Worm (Caenorhabditis elegans): ENCODE results near the gene C08F11.7.

C08F11.7 gene

DNA sequence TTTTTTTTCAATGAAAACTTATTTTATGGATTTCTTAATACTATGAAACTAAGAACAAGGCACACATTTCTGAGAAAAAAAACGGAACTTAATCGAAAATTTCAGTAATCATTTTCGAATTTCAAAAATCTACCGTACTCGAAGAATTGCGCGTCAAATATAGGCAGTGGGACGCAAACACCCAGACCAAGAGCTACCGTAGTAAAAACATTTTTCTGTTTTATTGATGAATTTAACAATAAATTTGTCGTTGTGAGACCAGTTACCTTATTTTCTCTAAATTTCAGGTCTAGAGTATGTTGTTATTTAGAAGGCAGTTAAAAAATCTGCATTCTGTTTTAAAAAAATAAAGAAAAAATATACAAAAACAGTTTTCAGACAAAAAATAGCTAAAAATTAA, 50.6 kb downstream of the C08F11.7 start:
- TF ChIP-seq C06A6.2 (GFP tag; conservative IDR thresholded peaks at IDR 0.05): no peak
- no peak for TF ChIP-seq C17E4.6 (GFP tag; IDR thresholded peaks at IDR 0.05)
- no peak for TF ChIP-seq ceh-27 (GFP tag; optimal IDR thresholded peaks at IDR 0.05)
- no peak for TF ChIP-seq madf-8 (GFP tag; conservative IDR thresholded peaks at IDR 0.05)
- TF ChIP-seq fkh-3 (tag; optimal IDR thresholded peaks at IDR 0.05): no peak
- TF ChIP-seq mxl-1 (tag; optimal IDR thresholded peaks at IDR 0.05): no peak
- TF ChIP-seq attf-5 (GFP tag; optimal IDR thresholded peaks at IDR 0.05): no peak
- 0 out of 2 replicates have a peak, but pooled peaks have one; percentile 39 for TF ChIP-seq attf-3 (GFP tag; conservative IDR thresholded peaks at IDR 0.05)
- no peak for TF ChIP-seq egl-18 (GFP tag; IDR thresholded peaks at IDR 0.05)
- no peak for TF ChIP-seq lag-1 (GFP tag; IDR thresholded peaks at IDR 0.05)
- TF ChIP-seq ceh-91 (GFP tag; IDR thresholded peaks at IDR 0.05): no peak
- TF ChIP-seq nfya-2 (GFP tag; IDR thresholded peaks at IDR 0.05): no peak
- peak; percentile 28 for TF ChIP-seq tbp1 (GFP tag; optimal IDR thresholded peaks at IDR 0.05)
- TF ChIP-seq madf-6 (GFP tag; IDR thresholded peaks at IDR 0.05): 0 out of 2 replicates have a peak, but pooled peaks have one; percentile 17
- TF ChIP-seq attf-6 (GFP tag; IDR thresholded peaks at IDR 0.05): peak; percentile 59; the same call in 1 of the 2 replicates
- TF ChIP-seq F37B4.10 (GFP tag; IDR thresholded peaks at IDR 0.05): no peak
- TF ChIP-seq F55B11.4 (tag; optimal IDR thresholded peaks at IDR 0.05; ENCODE audit: borderline replicate concordance, insufficient read depth): no peak
- peak; percentile 45 for TF ChIP-seq snpc-4 (GFP tag; optimal IDR thresholded peaks at IDR 0.05)
- TF ChIP-seq snpc-4 (tag; optimal IDR thresholded peaks at IDR 0.05): peak in 3 of 4 experiments; percentile 77 to 85 (median 84)
- TF ChIP-seq ceh-58 (GFP tag; IDR thresholded peaks at IDR 0.05): no peak
- no peak for TF ChIP-seq lir-1 (GFP tag; conservative IDR thresholded peaks at IDR 0.05)
- peak; percentile 74 for TF ChIP-seq lsl-1 (GFP tag; optimal IDR thresholded peaks at IDR 0.05)
- no peak for TF ChIP-seq rec-8 (tag; optimal IDR thresholded peaks at IDR 0.05)
- no peak for TF ChIP-seq B0035.1 (tag; optimal IDR thresholded peaks at IDR 0.05)
- no peak for TF ChIP-seq F57A8.1 (GFP tag; optimal IDR thresholded peaks at IDR 0.05)
- no peak for TF ChIP-seq lin-40 (tag; optimal IDR thresholded peaks at IDR 0.05)
- TF ChIP-seq sdz-38 (tag; optimal IDR thresholded peaks at IDR 0.05): no peak
- TF ChIP-seq die-1 (tag; optimal IDR thresholded peaks at IDR 0.05): no peak
- TF ChIP-seq let-607 (tag; optimal IDR thresholded peaks at IDR 0.05): no peak
- no peak for TF ChIP-seq sea-2 (GFP tag; IDR thresholded peaks at IDR 0.05)
- no peak for TF ChIP-seq cebp-2 (GFP tag; IDR thresholded peaks at IDR 0.05)
- TF ChIP-seq ztf-25 (GFP tag; IDR thresholded peaks at IDR 0.05): no peak
- TF ChIP-seq ceh-79 (tag; optimal IDR thresholded peaks at IDR 0.05): no peak
- TF ChIP-seq snpc-1.1 (tag; optimal IDR thresholded peaks at IDR 0.05; ENCODE audit: insufficient read depth): no peak

Data from whole organism, young adult.